Worm (Caenorhabditis elegans) whole organism, early embryonic: ENCODE measurements around the gene mec-4.

Experiments
- ama-1 ChIP-seq: fragments of 150-350 bp; optimal IDR thresholded peaks from 2 replicates; lab custom pipeline; 2014
- ceh-13 ChIP-seq: fragments of 200-800 bp; sonication (Bioruptor generic); optimal IDR thresholded peaks from 2 replicates; lab custom pipeline; 2018; ENCODE audit warnings: mild to moderate bottlenecking, missing genetic modification characterization, missing compliant biosample characterization
- ceh-36 ChIP-seq: sonication (generic microtip); optimal IDR thresholded peaks from 2 replicates; lab custom pipeline; 2016; ENCODE audit warnings: missing genetic modification characterization, inconsistent platforms, missing compliant biosample characterization
- ets-7 ChIP-seq: sonication (generic microtip); optimal IDR thresholded peaks from 2 replicates; lab custom pipeline; 2016; ENCODE audit warnings: missing genotype, missing genetic modification characterization, missing compliant biosample characterization
- flt-1 ChIP-seq: fragments of 200-800 bp; sonication (Bioruptor generic); IDR thresholded peaks from 2 replicates; pipeline ENCODE4 v1.3.6; 2022; ENCODE audit warnings: missing genetic modification characterization, missing compliant biosample characterization
- hmg-4 ChIP-seq: fragments of 200-800 bp; sonication (Bioruptor generic); optimal IDR thresholded peaks from 2 replicates; lab custom pipeline; 2018; ENCODE audit warnings: mild to moderate bottlenecking, missing genetic modification characterization, missing compliant biosample characterization
- scrt-1 ChIP-seq: fragments of 200-800 bp; sonication (Bioruptor generic); IDR thresholded peaks from 2 replicates; pipeline ENCODE4 v1.3.6; 2022; ENCODE audit warnings: missing genetic modification characterization, missing compliant biosample characterization
- sea-1 ChIP-seq: fragments of 200-800 bp; sonication (Bioruptor generic); conservative IDR thresholded peaks from 2 replicates; pipeline ENCODE4 v1.3.6; 2022; ENCODE audit warnings: missing genetic modification characterization, missing compliant biosample characterization
- tbx-11 ChIP-seq: fragments of 200-800 bp; sonication (Bioruptor generic); IDR thresholded peaks from 2 replicates; pipeline ENCODE4 v1.3.6; 2022; ENCODE audit warnings: missing genetic modification characterization, missing compliant biosample characterization

DNA sequence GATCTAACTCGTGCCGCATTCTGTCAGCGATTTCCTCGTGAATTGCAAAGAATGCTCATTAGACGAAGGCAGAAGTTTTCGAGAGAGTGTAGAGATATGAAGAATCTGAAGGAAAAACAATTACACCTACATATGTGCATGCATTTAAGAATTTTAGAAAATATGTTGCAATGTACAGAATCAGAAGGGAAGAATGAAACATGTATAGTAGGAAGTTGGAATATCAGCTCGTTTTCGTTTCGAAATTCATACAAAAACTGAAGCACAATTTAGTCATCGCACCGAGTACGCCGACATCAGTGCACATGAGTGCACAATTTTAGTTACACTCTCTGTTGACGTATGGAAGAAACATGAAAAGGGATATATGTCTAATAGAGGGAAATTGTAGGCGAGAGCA lies 52.4 kb downstream of the mec-4 start, which contains the start of gene C10E2.5:
- TF ChIP-seq flt-1: no peak
- TF ChIP-seq hmg-4: no peak
- TF ChIP-seq ets-7 (tag; lab: Kevin White, UChicago): no peak
- TF ChIP-seq ceh-36 (tag; lab: Kevin White, UChicago): no peak
- no peak for TF ChIP-seq ceh-13
- TF ChIP-seq sea-1 (GFP tag; lab: Robert Waterston, UW): no peak
- TF ChIP-seq ama-1 (lab: Kevin White, UChicago): no peak
- TF ChIP-seq tbx-11: no peak
- TF ChIP-seq scrt-1 (GFP tag; lab: Robert Waterston, UW): no peak
